Worm (Caenorhabditis elegans) whole organism, L3 larva: ENCODE results near the gene dmd-5.

Experiments
- ZK546.5 ChIP-seq: sonication (generic microtip); optimal IDR thresholded peaks from 2 replicates; lab custom pipeline; 2017; ENCODE audit warnings: missing biosample characterization, missing genetic modification characterization
- aly-2 ChIP-seq: fragments of 150-350 bp; optimal IDR thresholded peaks from 2 replicates; lab custom pipeline; 2014; ENCODE audit warnings: missing biosample characterization, missing genetic modification characterization
- nfya-1 ChIP-seq: sonication (generic microtip); optimal IDR thresholded peaks from 2 replicates; lab custom pipeline; 2017; ENCODE audit warnings: missing genetic modification characterization, mild to moderate bottlenecking, missing compliant biosample characterization, antibody characterized with exemption, moderate library complexity; ENCODE audit not compliant: insufficient read depth
- nhr-12 ChIP-seq: fragments of 150-350 bp; optimal IDR thresholded peaks from 2 replicates; lab custom pipeline; 2014; ENCODE audit warnings: missing biosample characterization, missing genetic modification characterization
- nhr-23 ChIP-seq: fragments of 150-350 bp; optimal IDR thresholded peaks from 2 replicates; lab custom pipeline; 2014; ENCODE audit warnings: missing biosample characterization, missing genetic modification reagents, missing genetic modification characterization
- nhr-76 ChIP-seq: fragments of 150-350 bp; sonication (generic microtip); optimal IDR thresholded peaks from 5 replicates; lab custom pipeline; 2014; ENCODE audit warnings: missing biosample characterization, missing genetic modification characterization
- snpc-4 ChIP-seq: fragments of 150-350 bp; optimal IDR thresholded peaks from 2 replicates; lab custom pipeline; 2014; ENCODE audit warnings: missing biosample characterization, missing genetic modification characterization
- ztf-11 ChIP-seq: fragments of 150-350 bp; optimal IDR thresholded peaks from 2 replicates; lab custom pipeline; 2014; ENCODE audit warnings: missing biosample characterization, missing genetic modification characterization

- TF ChIP-seq nfya-1 (tag; lab: Kevin White, UChicago) (no peak), aly-2 (tag; lab: Kevin White, UChicago) (no peak), ZK546.5 (no peak), nhr-76 (tag; lab: Kevin White, UChicago) (no peak), ztf-11 (no peak), snpc-4 (tag; lab: Kevin White, UChicago) (no peak), nhr-12 (no peak), nhr-23 (tag; lab: Kevin White, UChicago) (no peak)
Measured at ce11 chrII:5735744-5736143, 38.3 kb downstream of the dmd-5 start.
